Worm (Caenorhabditis elegans) whole organism, mixed stage, embryonic: ENCODE measurements around the gene W09G12.8.

Source experiments
- blmp-1 ChIP-seq: fragments of 150-350 bp; optimal IDR thresholded peaks from 2 replicates; lab custom pipeline; 2014; ENCODE audit warnings: missing biosample characterization, missing genetic modification characterization
- elt-1 ChIP-seq: sonication (generic microtip); optimal IDR thresholded peaks from 2 replicates; lab custom pipeline; 2017; ENCODE audit warnings: missing genetic modification characterization, mild to moderate bottlenecking, missing compliant biosample characterization, antibody characterized with exemption, moderate library complexity, borderline replicate concordance; ENCODE audit not compliant: insufficient read depth
- elt-3 ChIP-seq: fragments of 150-350 bp; optimal IDR thresholded peaks from 2 replicates; lab custom pipeline; 2014; ENCODE audit warnings: missing biosample characterization, missing genetic modification characterization
- mep-1 ChIP-seq: fragments of 150-350 bp; optimal IDR thresholded peaks from 2 replicates; lab custom pipeline; 2017; ENCODE audit warnings: missing biosample characterization, missing genetic modification reagents, missing genetic modification characterization, inconsistent platforms
- nhr-237 ChIP-seq: fragments of 150-350 bp; optimal IDR thresholded peaks from 2 replicates; lab custom pipeline; 2014; ENCODE audit warnings: missing biosample characterization, missing genetic modification characterization
- nhr-76 ChIP-seq: sonication (generic microtip); optimal IDR thresholded peaks from 2 replicates; lab custom pipeline; 2017; ENCODE audit warnings: missing biosample characterization, missing genetic modification characterization
- pha-4 ChIP-seq: fragments of 150-350 bp; optimal IDR thresholded peaks from 2 replicates; lab custom pipeline; 2018; ENCODE audit warnings: missing biosample characterization, missing genetic modification reagents, missing genetic modification characterization
- snpc-4 ChIP-seq: fragments of 150-350 bp; optimal IDR thresholded peaks from 2 replicates; lab custom pipeline; 2014; ENCODE audit warnings: missing biosample characterization, missing genetic modification characterization
- sptf-1 ChIP-seq: sonication (generic microtip); optimal IDR thresholded peaks from 2 replicates; lab custom pipeline; 2017; ENCODE audit warnings: mild to moderate bottlenecking, missing genetic modification characterization, moderate library complexity, missing compliant biosample characterization
- ztf-11 ChIP-seq: fragments of 150-350 bp; optimal IDR thresholded peaks from 2 replicates; lab custom pipeline; 2014; ENCODE audit warnings: missing biosample characterization, missing genetic modification characterization

DNA sequence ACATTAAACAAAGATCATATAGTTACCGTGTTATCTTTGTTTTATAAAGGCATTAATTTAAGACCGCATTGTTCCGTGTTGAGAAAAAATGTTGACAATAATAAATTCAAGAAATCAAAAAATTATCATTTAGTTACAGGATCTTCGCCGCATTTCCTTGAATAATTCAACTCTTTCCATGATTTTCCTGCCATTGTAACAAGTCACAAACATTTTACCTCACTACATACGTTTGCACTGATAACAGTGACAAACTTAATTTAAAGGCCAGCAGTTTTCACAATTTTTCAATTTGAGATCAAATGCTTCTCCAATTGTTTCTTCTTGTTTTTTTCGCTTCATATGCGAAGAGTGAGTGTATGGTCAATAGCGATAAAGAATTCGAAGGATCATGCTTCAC lies 35.0 kb downstream of the W09G12.8 start, which contains the start of gene clec-169:
- no peak for TF ChIP-seq nhr-237
- no peak for TF ChIP-seq snpc-4 (tag; lab: Kevin White, UChicago)
- TF ChIP-seq elt-1 (tag; lab: Kevin White, UChicago), result no peak
- no peak for TF ChIP-seq sptf-1 (tag; lab: Kevin White, UChicago)
- no peak for TF ChIP-seq nhr-76 (tag; lab: Kevin White, UChicago)
- no peak for TF ChIP-seq blmp-1 (tag; lab: Kevin White, UChicago)
- TF ChIP-seq mep-1, result no peak
- TF ChIP-seq ztf-11 (tag; lab: Kevin White, UChicago), result no peak
- TF ChIP-seq elt-3, result no peak
- no peak for TF ChIP-seq pha-4 (tag; lab: Kevin White, UChicago)
